Fruit fly (Drosophila melanogaster): ENCODE data around the gene ND-51.

ND-51 gene

DNA sequence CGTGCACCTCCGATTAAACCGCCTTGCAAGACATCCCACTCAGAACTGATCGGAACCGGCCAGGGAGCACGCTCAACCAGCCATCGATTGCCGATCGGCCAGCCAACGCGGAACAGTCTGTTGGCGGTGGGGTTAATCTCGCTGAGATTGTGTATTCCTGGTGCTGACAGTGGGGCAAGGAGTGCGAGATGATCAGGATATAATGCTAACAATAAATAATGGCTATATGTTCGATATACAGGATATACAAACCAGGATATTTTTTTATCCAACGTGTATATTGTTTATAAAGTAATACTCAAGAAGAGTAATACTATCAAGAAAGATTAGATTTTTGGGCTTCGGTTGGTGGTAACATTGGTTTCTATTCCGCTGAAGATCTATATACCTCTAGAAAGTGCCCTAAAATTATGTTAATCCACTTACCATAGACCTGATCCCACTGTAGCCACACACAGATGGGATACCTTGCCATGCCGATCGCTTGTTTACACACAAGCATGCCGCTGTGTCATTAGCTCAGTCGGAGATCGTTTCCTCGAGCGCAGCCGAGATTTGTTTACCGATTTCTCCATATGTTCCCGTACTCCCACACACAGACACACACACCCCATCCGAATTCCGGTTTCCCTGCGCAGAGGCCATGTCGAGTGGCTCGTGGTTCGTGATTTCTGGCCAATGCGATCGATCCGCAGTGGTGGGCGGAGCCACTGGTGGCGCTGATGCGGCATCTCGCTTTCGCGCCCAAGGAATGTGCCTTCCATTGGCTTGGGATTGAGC lies 43.0 kb downstream of the ND-51 start, which contains the start of gene H2.0 (continued):
- TF ChIP-seq CG13424 (tag; optimal IDR thresholded peaks at IDR 0.05) (peak; percentile 23), otp (GFP tag; IDR thresholded peaks at IDR 0.05) (0 out of 3 replicates have a peak, but pooled peaks have one; percentile 49), Vsx1 (GFP tag; optimal IDR thresholded peaks at IDR 0.05) (peak; percentile 50), fd64A (GFP tag; optimal IDR thresholded peaks at IDR 0.05) (peak; percentile 22), CG7786 (GFP tag; optimal IDR thresholded peaks at IDR 0.05) (no peak), CG9932 (GFP tag; IDR thresholded peaks at IDR 0.05) (no peak), CG4404 (GFP tag; IDR thresholded peaks at IDR 0.05) (peak; percentile 60), dm (GFP tag; optimal IDR thresholded peaks at IDR 0.05) (peak; percentile 5), CG14965 (GFP tag; optimal IDR thresholded peaks at IDR 0.05; ENCODE audit: borderline replicate concordance) (no peak), NK7.1 (GFP tag; optimal IDR thresholded peaks at IDR 0.05) (no peak), fd102C (GFP tag; optimal IDR thresholded peaks at IDR 0.05) (peak; percentile 3), CG7839 (tag; optimal IDR thresholded peaks at IDR 0.05) (peak; percentile 45), Nf-YA (GFP tag; IDR thresholded peaks at IDR 0.05) (peak; percentile 59; the same call in 1 of the 2 replicates), Nf-YC (tag; optimal IDR thresholded peaks at IDR 0.05) (peak; percentile 97), CG10979 (tag; optimal IDR thresholded peaks at IDR 0.05) (peak; percentile 60), Hmr (GFP tag; optimal IDR thresholded peaks at IDR 0.05) (peak; percentile 1), phol (tag; optimal IDR thresholded peaks at IDR 0.05) (peak; percentile 52), gem (tag; optimal IDR thresholded peaks at IDR 0.05) (peak; percentile 68), CG17829 (tag; optimal IDR thresholded peaks at IDR 0.05) (peak; percentile 52), CG10209 (GFP tag; optimal IDR thresholded peaks at IDR 0.05) (peak; percentile 38), HmgZ (tag; optimal IDR thresholded peaks at IDR 0.05) (no peak), zen (tag; optimal IDR thresholded peaks at IDR 0.05) (peak; percentile 20), CG3163 (GFP tag; optimal IDR thresholded peaks at IDR 0.05) (no peak), CG33557 (GFP tag; optimal IDR thresholded peaks at IDR 0.05) (peak; percentile 31), unpg (GFP tag; optimal IDR thresholded peaks at IDR 0.05) (peak; percentile 18), bigmax (GFP tag; optimal IDR thresholded peaks at IDR 0.05) (no peak), Trl (optimal IDR thresholded peaks at IDR 0.05) (no peak), Trl (GFP tag; optimal IDR thresholded peaks at IDR 0.05) (peak; percentile 6), ATbp (GFP tag; optimal IDR thresholded peaks at IDR 0.05) (peak; percentile 21), CG8478 (optimal IDR thresholded peaks at IDR 0.05) (peak; percentile 62), eyg (GFP tag; optimal IDR thresholded peaks at IDR 0.05) (no peak), lola (GFP tag; optimal IDR thresholded peaks at IDR 0.05) (peak in 1 of 3 experiments; percentile 65), tgo (GFP tag; IDR thresholded peaks at IDR 0.05) (no peak), cwo (GFP tag; optimal IDR thresholded peaks at IDR 0.05) (no peak), br (optimal IDR thresholded peaks at IDR 0.05) (no peak), Gsc (GFP tag; IDR thresholded peaks at IDR 0.05) (no peak), Chrac-16 (GFP tag; optimal IDR thresholded peaks at IDR 0.05) (peak; percentile 18), CG6683 (GFP tag; optimal IDR thresholded peaks at IDR 0.05) (no peak), CG1602 (GFP tag; optimal IDR thresholded peaks at IDR 0.05) (peak; percentile 41), gce (GFP tag; IDR thresholded peaks at IDR 0.05) (no peak), fd96Cb (tag; optimal IDR thresholded peaks at IDR 0.05) (peak; percentile 38), grn (GFP tag; optimal IDR thresholded peaks at IDR 0.05) (peak; percentile 24), cg (GFP tag; optimal IDR thresholded peaks at IDR 0.05) (peak; percentile 78), CG10267 (tag; optimal IDR thresholded peaks at IDR 0.05) (peak; percentile 27), Drgx (GFP tag; IDR thresholded peaks at IDR 0.05) (peak; percentile 7; the same call in 1 of the 2 replicates), CG13287 (GFP tag; IDR thresholded peaks at IDR 0.05; ENCODE audit: partially characterized antibody) (0 out of 2 replicates have a peak, but pooled peaks have one; percentile 8), chn (GFP tag; optimal IDR thresholded peaks at IDR 0.05) (peak; percentile 30), CG1024 (GFP tag; IDR thresholded peaks at IDR 0.05) (0 out of 2 replicates have a peak, but pooled peaks have one; percentile 17), Asciz (GFP tag; optimal IDR thresholded peaks at IDR 0.05) (no peak)
